Worm (Caenorhabditis elegans): Measurements from ENCODE around the gene mdt-10.

Gene mdt-10

ce11 chrII:7884898-7885297 is 30.1 kb upstream of the mdt-10 start:
- TF ChIP-seq nfya-1 (tag; optimal IDR thresholded peaks at IDR 0.05; ENCODE audit: insufficient read depth) (peak; percentile 74), nhr-28 (tag; optimal IDR thresholded peaks at IDR 0.05) (no peak), hmg-11 (tag; optimal IDR thresholded peaks at IDR 0.05) (peak; percentile 18), elt-3 (tag; optimal IDR thresholded peaks at IDR 0.05) (no peak), fkh-10 (GFP tag; optimal IDR thresholded peaks at IDR 0.05) (peak; percentile 31), lin-39 (tag; optimal IDR thresholded peaks at IDR 0.05) (peak; percentile 60), pqm-1 (tag; optimal IDR thresholded peaks at IDR 0.05) (no peak), sea-2 (GFP tag; optimal IDR thresholded peaks at IDR 0.05) (peak; percentile 40)

- TF ChIP-seq elt-2 (tag; optimal IDR thresholded peaks at IDR 0.05) = no peak
- no peak for TF ChIP-seq lin-15B (tag; optimal IDR thresholded peaks at IDR 0.05)
- TF ChIP-seq nhr-28 (tag; optimal IDR thresholded peaks at IDR 0.05) = no peak
- no peak for TF ChIP-seq nhr-43 (tag; optimal IDR thresholded peaks at IDR 0.05; ENCODE audit: poor library complexity, severe bottlenecking)
- TF ChIP-seq ztf-4 (tag; optimal IDR thresholded peaks at IDR 0.05) = no peak
- no peak for TF ChIP-seq tbx-2 (tag; optimal IDR thresholded peaks at IDR 0.05)
- no peak for TF ChIP-seq lin-39 (tag; optimal IDR thresholded peaks at IDR 0.05)
- TF ChIP-seq nhr-12 (tag; optimal IDR thresholded peaks at IDR 0.05) = no peak
Observed at ce11 chrII:7880373-7880862, 25.6 kb upstream of the mdt-10 start, which contains the start of gene perm-1. perm-1 (plus strand) TSS chrII:7880812.

- TF ChIP-seq nhr-237 (tag; optimal IDR thresholded peaks at IDR 0.05) = no peak
- no peak for TF ChIP-seq pha-4 (tag; optimal IDR thresholded peaks at IDR 0.05)
- TF ChIP-seq hmg-11 (tag; optimal IDR thresholded peaks at IDR 0.05) = peak; percentile 52
- no peak for TF ChIP-seq ceh-16 (tag; optimal IDR thresholded peaks at IDR 0.05)
- TF ChIP-seq lin-15B (tag; optimal IDR thresholded peaks at IDR 0.05) = peak; percentile 4
Observed at ce11 chrII:7879266-7879718, 24.4 kb upstream of the mdt-10 start, which contains the start of the genes vha-4 and T01H3.5. vha-4 (minus strand) TSS chrII:7879316. T01H3.5 (plus strand) TSS chrII:7879616.

- TF ChIP-seq ceh-82 (tag; optimal IDR thresholded peaks at IDR 0.05) (no peak), unc-39 (tag; optimal IDR thresholded peaks at IDR 0.05) (no peak), elt-2 (tag; optimal IDR thresholded peaks at IDR 0.05) (peak; percentile 18), lsy-12 (tag; optimal IDR thresholded peaks at IDR 0.05) (no peak), ZK546.5 (tag; optimal IDR thresholded peaks at IDR 0.05) (no peak), elt-3 (tag; optimal IDR thresholded peaks at IDR 0.05) (no peak), ceh-28 (tag; optimal IDR thresholded peaks at IDR 0.05) (no peak), fkh-10 (GFP tag; optimal IDR thresholded peaks at IDR 0.05) (no peak), sea-2 (GFP tag; optimal IDR thresholded peaks at IDR 0.05) (no peak), lin-39 (tag; optimal IDR thresholded peaks at IDR 0.05) (no peak), ceh-16 (tag; optimal IDR thresholded peaks at IDR 0.05) (no peak), snpc-4 (tag; optimal IDR thresholded peaks at IDR 0.05) (no peak), nhr-23 (tag; optimal IDR thresholded peaks at IDR 0.05) (peak; percentile 15), nhr-12 (tag; optimal IDR thresholded peaks at IDR 0.05) (no peak), unc-62 (GFP tag; optimal IDR thresholded peaks at IDR 0.05) (no peak), nhr-43 (tag; optimal IDR thresholded peaks at IDR 0.05; ENCODE audit: poor library complexity, severe bottlenecking) (peak; percentile 13), ama-1 (optimal IDR thresholded peaks at IDR 0.05) (no peak)
Observed at ce11 chrII:7877744-7878468, 23.1 kb upstream of the mdt-10 start, which contains the start of gene T01H3.2. T01H3.2 (minus strand) TSS chrII:7877994.

- no peak for TF ChIP-seq egl-5 (tag; optimal IDR thresholded peaks at IDR 0.05)
- TF ChIP-seq nhr-25 (tag; optimal IDR thresholded peaks at IDR 0.05) = no peak
- TF ChIP-seq nhr-23 (tag; optimal IDR thresholded peaks at IDR 0.05) = peak; percentile 60
- peak; percentile 84 for TF ChIP-seq pha-4 (tag; optimal IDR thresholded peaks at IDR 0.05)
- peak; percentile 54 for TF ChIP-seq lin-15B (tag; optimal IDR thresholded peaks at IDR 0.05)
- TF ChIP-seq nhr-12 (tag; optimal IDR thresholded peaks at IDR 0.05) = no peak
- TF ChIP-seq fos-1 (tag; optimal IDR thresholded peaks at IDR 0.05) = no peak
- no peak for TF ChIP-seq jun-1 (tag; optimal IDR thresholded peaks at IDR 0.05)
- TF ChIP-seq nhr-67 (tag; optimal IDR thresholded peaks at IDR 0.05) = no peak
- TF ChIP-seq fkh-2 (tag; optimal IDR thresholded peaks at IDR 0.05) = no peak
- peak; percentile 6 for TF ChIP-seq elt-2 (tag; optimal IDR thresholded peaks at IDR 0.05)
- no peak for TF ChIP-seq sea-2 (GFP tag; optimal IDR thresholded peaks at IDR 0.05)
- TF ChIP-seq nfya-1 (tag; optimal IDR thresholded peaks at IDR 0.05; ENCODE audit: insufficient read depth) = peak; percentile 58
Observed at ce11 chrII:7873843-7874372, 19.1 kb upstream of the mdt-10 start, which contains the start of gene T01H3.3. T01H3.3 (minus strand) TSS chrII:7873893.

Data from whole organism, L3 larva.